Worm (Caenorhabditis elegans): ENCODE results near the gene F08H9.2.

The F08H9.2 gene

DNA sequence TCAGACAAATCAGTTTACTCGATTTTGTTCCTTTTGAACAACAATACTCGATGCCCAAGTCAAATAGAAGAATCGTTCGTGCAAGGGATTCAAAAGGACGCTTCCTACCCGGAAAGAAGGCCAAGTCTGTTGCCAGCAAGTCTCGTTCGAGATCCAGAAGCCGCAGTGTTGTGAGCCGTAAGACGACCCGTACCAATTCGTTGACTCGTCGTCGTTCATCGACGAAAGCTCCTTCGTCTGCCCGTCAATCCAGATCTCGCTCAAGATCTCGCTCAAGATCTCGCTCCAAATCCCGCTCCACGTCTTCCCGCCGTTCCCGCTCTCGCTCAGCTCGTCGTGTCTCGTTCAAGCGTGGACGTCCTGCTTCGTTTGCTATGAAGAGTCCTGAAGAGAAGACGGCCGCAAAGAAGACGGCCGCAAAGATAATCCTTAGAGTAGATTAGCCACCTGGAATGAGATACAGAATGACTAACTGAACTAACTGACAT, at the start of gene F08H9.2:
Gene F08H9.2, plus strand, starts transcription at position 51 of the 488 bp plus-strand sequence.
- TF ChIP-seq unc-62 (GFP tag; optimal IDR thresholded peaks at IDR 0.05 in 1 of 2) (peak in 1 of 2 experiments; percentile 56), unc-62 (tag; optimal IDR thresholded peaks at IDR 0.05) (no peak), ztf-11 (tag; optimal IDR thresholded peaks at IDR 0.05) (no peak), zip-2 (tag; optimal IDR thresholded peaks at IDR 0.05) (no peak), mep-1 (tag; optimal IDR thresholded peaks at IDR 0.05) (no peak), set-16 (GFP tag; IDR thresholded peaks at IDR 0.05) (peak; percentile 72), nhr-28 (tag; optimal IDR thresholded peaks at IDR 0.05) (no peak), spr-3 (GFP tag; optimal IDR thresholded peaks at IDR 0.05) (no peak)

DNA sequence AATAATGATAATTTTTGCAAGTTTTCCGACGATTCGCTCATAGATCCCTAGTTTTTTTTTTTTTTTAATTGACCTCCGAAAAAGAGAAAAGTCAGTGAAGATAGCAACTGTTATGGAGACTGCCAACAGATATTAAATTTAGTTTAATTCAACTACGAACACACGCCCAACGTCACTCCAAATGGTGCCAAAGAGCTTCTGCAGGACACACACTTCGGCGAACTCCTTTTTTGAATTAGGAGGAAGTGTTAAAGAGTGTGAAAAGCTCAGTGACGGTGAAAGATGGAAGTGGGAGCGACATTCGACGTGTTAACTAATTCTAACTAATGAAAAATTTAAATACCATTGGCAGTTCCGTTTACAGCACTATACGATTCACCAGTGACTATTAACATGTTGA, 48.5 kb upstream of the F08H9.2 start:
- TF ChIP-seq arid-1 (GFP tag; conservative IDR thresholded peaks at IDR 0.05) = 0 out of 2 replicates have a peak, but pooled peaks have one; percentile 40
- peak; percentile 35; the same call in 1 of the 2 replicates for TF ChIP-seq lin-38 (GFP tag; IDR thresholded peaks at IDR 0.05)
- TF ChIP-seq zip-2 (tag; optimal IDR thresholded peaks at IDR 0.05) = no peak
- peak; percentile 35 for TF ChIP-seq mes-2 (tag; optimal IDR thresholded peaks at IDR 0.05; ENCODE audit: poor library complexity, severe bottlenecking)
- TF ChIP-seq mxl-2 (GFP tag; conservative IDR thresholded peaks at IDR 0.05) = no peak
- TF ChIP-seq ceh-44 (GFP tag; IDR thresholded peaks at IDR 0.05) = no peak
- peak; percentile 45 for TF ChIP-seq ama-1 (optimal IDR thresholded peaks at IDR 0.05)
- TF ChIP-seq lim-7 (GFP tag; IDR thresholded peaks at IDR 0.05) = 0 out of 2 replicates have a peak, but pooled peaks have one; percentile 45

DNA sequence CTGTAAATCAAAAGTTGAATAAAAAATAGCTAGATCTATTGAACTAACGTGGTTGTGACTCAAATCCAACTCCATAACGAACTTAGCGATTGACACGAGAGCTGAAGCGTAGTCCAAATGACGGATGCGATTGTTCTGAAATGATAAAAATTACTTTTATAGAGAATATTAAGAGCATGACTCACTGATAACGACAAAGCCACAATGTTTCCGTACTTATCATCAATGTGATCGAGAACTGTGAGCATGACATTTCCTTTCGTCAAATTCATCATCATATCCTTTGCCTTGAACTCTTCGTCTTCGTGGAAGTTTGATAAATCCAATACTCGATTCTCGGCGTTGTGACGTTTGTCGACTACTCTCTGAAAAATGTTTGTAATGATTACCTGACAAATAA, 46.4 kb upstream of the F08H9.2 start:
- TF ChIP-seq fkh-10 (GFP tag; optimal IDR thresholded peaks at IDR 0.05) (no peak), nhr-6 (tag; optimal IDR thresholded peaks at IDR 0.05) (peak; percentile 81), unc-130 (GFP tag; optimal IDR thresholded peaks at IDR 0.05) (no peak), spr-1 (tag; optimal IDR thresholded peaks at IDR 0.05) (no peak), zfp-3 (GFP tag; conservative IDR thresholded peaks at IDR 0.05) (no peak), dmd-6 (GFP tag; IDR thresholded peaks at IDR 0.05) (peak; percentile 66), nhr-76 (tag; optimal IDR thresholded peaks at IDR 0.05) (no peak), hlh-11 (tag; optimal IDR thresholded peaks at IDR 0.05) (peak; percentile 8), unc-39 (tag; optimal IDR thresholded peaks at IDR 0.05) (no peak), Y75B8A.6 (GFP tag; IDR thresholded peaks at IDR 0.05) (no peak), arid-1 (GFP tag; conservative IDR thresholded peaks at IDR 0.05) (no peak), zip-2 (tag; optimal IDR thresholded peaks at IDR 0.05) (no peak), F49E8.2 (tag; optimal IDR thresholded peaks at IDR 0.05; ENCODE audit: borderline replicate concordance) (no peak), unc-62 (GFP tag; optimal IDR thresholded peaks at IDR 0.05 in 1 of 2) (no peak), unc-62 (tag; optimal IDR thresholded peaks at IDR 0.05) (no peak), Y5F2A.4 (GFP tag; optimal IDR thresholded peaks at IDR 0.05) (no peak), hlh-30 (tag; optimal IDR thresholded peaks at IDR 0.05; ENCODE audit: insufficient read depth) (peak; percentile 14), T26A8.4 (GFP tag; IDR thresholded peaks at IDR 0.05) (no peak), pqm-1 (tag; optimal IDR thresholded peaks at IDR 0.05) (peak; percentile 81), attf-4 (tag; optimal IDR thresholded peaks at IDR 0.05) (no peak), tag-97 (GFP tag; IDR thresholded peaks at IDR 0.05) (no peak), ceh-62 (tag; optimal IDR thresholded peaks at IDR 0.05) (no peak), nhr-111 (GFP tag; optimal IDR thresholded peaks at IDR 0.05) (no peak), egl-27 (tag; optimal IDR thresholded peaks at IDR 0.05) (no peak), lin-38 (GFP tag; IDR thresholded peaks at IDR 0.05) (no peak), dve-1 (tag; optimal IDR thresholded peaks at IDR 0.05; ENCODE audit: insufficient read depth) (peak; percentile 61), madf-9 (GFP tag; conservative IDR thresholded peaks at IDR 0.05) (no peak), ama-1 (optimal IDR thresholded peaks at IDR 0.05) (no peak), nhr-28 (tag; optimal IDR thresholded peaks at IDR 0.05) (peak; percentile 55), ZK546.5 (tag; optimal IDR thresholded peaks at IDR 0.05) (no peak), lsy-2 (tag; optimal IDR thresholded peaks at IDR 0.05) (no peak), nhr-11 (tag; optimal IDR thresholded peaks at IDR 0.05) (no peak), lin-15B (tag; optimal IDR thresholded peaks at IDR 0.05) (no peak)
